Worm (Caenorhabditis elegans): ENCODE data around the gene nlp-30.

nlp-30 gene

ce11 chrV:4019188-4019587 is 37.4 kb downstream of the nlp-30 start, which contains the start of gene K09D9.3:
K09D9.3 (plus strand) TSS chrV:4019488.
- TF ChIP-seq unc-62 (GFP tag; optimal IDR thresholded peaks at IDR 0.05): no peak

ce11 chrV:4021776-4022175 is 40.0 kb downstream of the nlp-30 start, which contains the start of gene K09D9.14:
K09D9.14 (minus strand) TSS chrV:4021876.
- no peak for TF ChIP-seq unc-62 (GFP tag; optimal IDR thresholded peaks at IDR 0.05)

ce11 chrV:4022309-4022708 is 40.5 kb downstream of the nlp-30 start, which contains the start of gene cyp-35A3:
cyp-35A3 (plus strand) TSS chrV:4022609.
- no peak for TF ChIP-seq unc-62 (GFP tag; optimal IDR thresholded peaks at IDR 0.05)

- no peak for TF ChIP-seq unc-62 (GFP tag; optimal IDR thresholded peaks at IDR 0.05)
Measured at ce11 chrV:4024777-4025176, 43.0 kb downstream of the nlp-30 start, which contains the start of gene K09D9.1. K09D9.1 (plus strand) TSS chrV:4025047.

- no peak for TF ChIP-seq unc-62 (GFP tag; optimal IDR thresholded peaks at IDR 0.05)
Measured at ce11 chrV:4029627-4030026, 47.8 kb downstream of the nlp-30 start.

ce11 chrV:4031319-4031718 is 49.5 kb downstream of the nlp-30 start, which contains the start of gene cyp-35A4:
cyp-35A4 (plus strand) TSS chrV:4031619.
- TF ChIP-seq unc-62 (GFP tag; optimal IDR thresholded peaks at IDR 0.05): no peak

All from whole organism, dauer.